Fruit fly (Drosophila melanogaster): ENCODE measurements around the gene CG34179.

CG34179 gene

dm6 chr2L:5997609-5998229, 50.8 kb downstream of the CG34179 start (continued):
- TF ChIP-seq fd85E (GFP tag; optimal IDR thresholded peaks at IDR 0.05) = no peak
- 0 out of 3 replicates have a peak, but pooled peaks have one; percentile 50 for TF ChIP-seq CG6163 (GFP tag; IDR thresholded peaks at IDR 0.05)
- no peak for TF ChIP-seq CG10631 (GFP tag; optimal IDR thresholded peaks at IDR 0.05)
- no peak for TF ChIP-seq CG11294 (GFP tag; IDR thresholded peaks at IDR 0.05)
- TF ChIP-seq Sox14 (GFP tag; optimal IDR thresholded peaks at IDR 0.05) = no peak
- no peak for TF ChIP-seq eg (GFP tag; IDR thresholded peaks at IDR 0.05)
- peak; percentile 69 for TF ChIP-seq CG6854 (GFP tag; optimal IDR thresholded peaks at IDR 0.05)
- TF ChIP-seq Sox102F (GFP tag; optimal IDR thresholded peaks at IDR 0.05) = no peak
- TF ChIP-seq Smox (GFP tag; optimal IDR thresholded peaks at IDR 0.05) = no peak
- no peak for TF ChIP-seq dsx (GFP tag; optimal IDR thresholded peaks at IDR 0.05; ENCODE audit: poor library complexity, severe bottlenecking)
- no peak for TF ChIP-seq lz (GFP tag; optimal IDR thresholded peaks at IDR 0.05)
- no peak for TF ChIP-seq pdm3 (GFP tag; optimal IDR thresholded peaks at IDR 0.05)
- no peak for TF ChIP-seq acj6 (GFP tag; optimal IDR thresholded peaks at IDR 0.05)
- TF ChIP-seq dac (GFP tag; optimal IDR thresholded peaks at IDR 0.05) = no peak
- peak; percentile 45 for TF ChIP-seq esn (GFP tag; optimal IDR thresholded peaks at IDR 0.05)
- no peak for TF ChIP-seq Met (GFP tag; optimal IDR thresholded peaks at IDR 0.05)
- TF ChIP-seq spab (GFP tag; optimal IDR thresholded peaks at IDR 0.05) = peak; percentile 55
- peak; percentile 37 for TF ChIP-seq CG1621 (tag; optimal IDR thresholded peaks at IDR 0.05)
